Worm (Caenorhabditis elegans) whole organism, young adult: ENCODE data around the gene T13F2.2.

Source experiments
- B0019.2 ChIP-seq: fragments of 200-800 bp; sonication (Bioruptor generic); conservative IDR thresholded peaks from 2 replicates; pipeline ENCODE4 v1.3.6; 2022; ENCODE audit warnings: missing genetic modification reagents, missing genetic modification characterization, missing compliant biosample characterization
- C06A6.2 ChIP-seq: fragments of 200-800 bp; sonication (Bioruptor generic); conservative IDR thresholded peaks from 2 replicates; pipeline ENCODE4 v1.3.6; 2022; ENCODE audit warnings: missing genetic modification characterization, missing compliant biosample characterization
- F23B12.7 ChIP-seq: sonication (generic microtip); optimal IDR thresholded peaks from 2 replicates; lab custom pipeline; 2017; ENCODE audit warnings: missing genetic modification characterization, mild to moderate bottlenecking, missing compliant biosample characterization, antibody characterized with exemption, moderate library complexity; ENCODE audit not compliant: insufficient read depth
- F39B2.1 ChIP-seq: fragments of 200-800 bp; sonication (Bioruptor generic); IDR thresholded peaks from 2 replicates; pipeline ENCODE4 v1.3.6; 2022; ENCODE audit warnings: missing genetic modification reagents, missing genetic modification characterization, missing compliant biosample characterization
- F49E8.2 ChIP-seq: sonication (generic microtip); optimal IDR thresholded peaks from 3 replicates; lab custom pipeline; 2017; ENCODE audit warnings: missing genetic modification characterization, mild to moderate bottlenecking, missing compliant biosample characterization, antibody characterized with exemption, moderate library complexity; ENCODE audit not compliant: insufficient read depth
- F57A8.1 ChIP-seq: fragments of 200-800 bp; sonication (Bioruptor generic); optimal IDR thresholded peaks from 2 replicates; lab custom pipeline; 2018; ENCODE audit warnings: mild to moderate bottlenecking, missing genetic modification characterization, moderate library complexity, missing compliant biosample characterization
- T07F8.4 ChIP-seq: sonication (generic microtip); optimal IDR thresholded peaks from 2 replicates; lab custom pipeline; 2016; ENCODE audit warnings: mild to moderate bottlenecking, missing genetic modification characterization, moderate library complexity, missing compliant biosample characterization
- T26A5.8 ChIP-seq: sonication (generic microtip); optimal IDR thresholded peaks from 2 replicates; lab custom pipeline; 2016; ENCODE audit warnings: missing genetic modification characterization, missing compliant biosample characterization
- Y67H2A.10 ChIP-seq: fragments of 200-800 bp; sonication (Bioruptor generic); conservative IDR thresholded peaks from 2 replicates; pipeline ENCODE4 v1.3.6; 2022; ENCODE audit warnings: missing genetic modification reagents, missing genetic modification characterization, missing compliant biosample characterization
- ZK185.1 ChIP-seq: sonication (generic microtip); optimal IDR thresholded peaks from 2 replicates; lab custom pipeline; 2016; ENCODE audit warnings: mild to moderate bottlenecking, missing genetic modification characterization, missing compliant biosample characterization; ENCODE audit not compliant: poor library complexity, severe bottlenecking
- ama-1 ChIP-seq, 3 experiments: fragments of 150-350 bp in 1 of 3; sonication (generic microtip) in 2 of 3; optimal IDR thresholded peaks; 2 replicates each; lab custom pipeline; 2014 to 2018; ENCODE audit warnings: missing biosample characterization in 2 of 3, missing genetic modification characterization in 2 of 3, missing genetic modification reagents in 2 of 3
- atf-7 ChIP-seq: sonication (generic microtip); optimal IDR thresholded peaks from 2 replicates; lab custom pipeline; 2017; ENCODE audit warnings: mild to moderate bottlenecking, missing genetic modification characterization, missing compliant biosample characterization
- cebp-1 ChIP-seq, 2 experiments: fragments of 200-800 bp in 1 of 2; sonication (Bioruptor generic) in 1 of 2; sonication (generic microtip) in 1 of 2; IDR thresholded peaks in 1 of 2; optimal IDR thresholded peaks in 1 of 2; 2 replicates each; pipeline versions ENCODE4 v1.3.6 to Lab custom; 2017 to 2022; ENCODE audit warnings: missing compliant biosample characterization in 2 of 2, missing genetic modification characterization in 2 of 2, mild to moderate bottlenecking in 1 of 2, missing genetic modification reagents in 1 of 2, moderate library complexity in 1 of 2
- ceh-100 ChIP-seq: fragments of 200-800 bp; sonication (Bioruptor generic); IDR thresholded peaks from 2 replicates; pipeline ENCODE4 v1.3.6; 2022; ENCODE audit warnings: missing genetic modification reagents, missing genetic modification characterization, missing compliant biosample characterization
- ceh-27 ChIP-seq: fragments of 200-800 bp; sonication (Bioruptor generic); optimal IDR thresholded peaks from 2 replicates; lab custom pipeline; 2018; ENCODE audit warnings: mild to moderate bottlenecking, missing genetic modification characterization, moderate library complexity, missing compliant biosample characterization
- ceh-91 ChIP-seq: fragments of 200-800 bp; sonication (Bioruptor generic); IDR thresholded peaks from 2 replicates; pipeline ENCODE4 v1.3.6; 2022; ENCODE audit warnings: missing genetic modification reagents, missing genetic modification characterization, missing compliant biosample characterization
- fkh-3 ChIP-seq: sonication (generic microtip); optimal IDR thresholded peaks from 2 replicates; lab custom pipeline; 2016; ENCODE audit warnings: mild to moderate bottlenecking, missing genetic modification characterization, missing compliant biosample characterization
- hmg-1.2 ChIP-seq: fragments of 200-800 bp; sonication (Bioruptor generic); IDR thresholded peaks from 2 replicates; pipeline ENCODE4 v1.3.6; 2022; ENCODE audit warnings: missing genetic modification reagents, missing genetic modification characterization, missing compliant biosample characterization
- hsf-1 ChIP-seq: fragments of 200-800 bp; sonication (Bioruptor generic); IDR thresholded peaks from 2 replicates; pipeline ENCODE4 v1.3.6; 2022; ENCODE audit warnings: missing genetic modification reagents, missing genetic modification characterization, missing compliant biosample characterization
- let-526 ChIP-seq: fragments of 200-800 bp; sonication (Bioruptor generic); IDR thresholded peaks from 2 replicates; pipeline ENCODE4 v1.3.6; 2022; ENCODE audit warnings: missing genetic modification reagents, missing genetic modification characterization, missing compliant biosample characterization
- madf-10 ChIP-seq: sonication (generic microtip); optimal IDR thresholded peaks from 2 replicates; lab custom pipeline; 2016; ENCODE audit warnings: mild to moderate bottlenecking, missing genetic modification characterization, missing compliant biosample characterization
- mes-4 ChIP-seq: sonication (generic microtip); optimal IDR thresholded peaks from 2 replicates; lab custom pipeline; 2016; ENCODE audit warnings: missing genotype, missing genetic modification characterization, missing compliant biosample characterization
- mxl-1 ChIP-seq: sonication (generic microtip); optimal IDR thresholded peaks from 2 replicates; lab custom pipeline; 2016; ENCODE audit warnings: missing genetic modification characterization, missing compliant biosample characterization
- nfya-1 ChIP-seq: sonication (generic microtip); optimal IDR thresholded peaks from 2 replicates; lab custom pipeline; 2017; ENCODE audit warnings: antibody characterized with exemption, missing compliant biosample characterization, missing genetic modification characterization, borderline replicate concordance; ENCODE audit not compliant: insufficient read depth
- nhr-179 ChIP-seq: sonication (generic microtip); optimal IDR thresholded peaks from 2 replicates; lab custom pipeline; 2016; ENCODE audit warnings: mild to moderate bottlenecking, missing genetic modification characterization, missing compliant biosample characterization
- nhr-80 ChIP-seq: sonication (generic microtip); optimal IDR thresholded peaks from 2 replicates; lab custom pipeline; 2016; ENCODE audit warnings: missing genetic modification characterization, missing compliant biosample characterization
- pbrm-1 ChIP-seq: fragments of 200-800 bp; sonication (Bioruptor generic); IDR thresholded peaks from 2 replicates; pipeline ENCODE4 v1.3.6; 2022; ENCODE audit warnings: missing genetic modification reagents, missing genetic modification characterization, missing compliant biosample characterization
- rcor-1 ChIP-seq: fragments of 200-800 bp; sonication (Bioruptor generic); IDR thresholded peaks from 2 replicates; pipeline ENCODE4 v1.3.6; 2022; ENCODE audit warnings: missing genetic modification reagents, missing genetic modification characterization, missing compliant biosample characterization
- rec-8 ChIP-seq, 2 experiments: sonication (generic microtip); optimal IDR thresholded peaks; 2 replicates each; lab custom pipeline; 2016; ENCODE audit warnings: mild to moderate bottlenecking in 2 of 2, missing genetic modification characterization in 2 of 2, missing genetic modification reagents in 2 of 2, missing genotype in 2 of 2, missing biosample characterization in 1 of 2, missing compliant biosample characterization in 1 of 2, moderate library complexity in 1 of 2
- snpc-4 ChIP-seq, 5 experiments: fragments of 150-350 bp in 1 of 5; sonication (generic microtip) in 4 of 5; optimal IDR thresholded peaks; 2 replicates each; lab custom pipeline; 2014 to 2018; ENCODE audit warnings: missing genetic modification characterization in 5 of 5, missing biosample characterization in 3 of 5, antibody characterized with exemption in 2 of 5, mild to moderate bottlenecking in 2 of 5, missing compliant biosample characterization in 2 of 5, missing genotype in 2 of 5, moderate library complexity in 2 of 5, missing genetic modification reagents in 1 of 5
- somi-1 ChIP-seq: fragments of 200-800 bp; sonication (Bioruptor generic); optimal IDR thresholded peaks from 2 replicates; lab custom pipeline; 2018; ENCODE audit warnings: mild to moderate bottlenecking, missing genetic modification characterization, missing compliant biosample characterization
- sptf-2 ChIP-seq: fragments of 200-800 bp; sonication (Bioruptor generic); optimal IDR thresholded peaks from 2 replicates; lab custom pipeline; 2018; ENCODE audit warnings: mild to moderate bottlenecking, missing genetic modification characterization, missing compliant biosample characterization
- unc-130 ChIP-seq: sonication (generic microtip); optimal IDR thresholded peaks from 2 replicates; lab custom pipeline; 2016; ENCODE audit warnings: missing genetic modification reagents, missing genetic modification characterization, missing compliant biosample characterization
- zim-3 ChIP-seq: sonication (generic microtip); optimal IDR thresholded peaks from 2 replicates; lab custom pipeline; 2017; ENCODE audit warnings: mild to moderate bottlenecking, missing genetic modification characterization, moderate library complexity, missing compliant biosample characterization
- ztf-22 ChIP-seq: fragments of 200-800 bp; sonication (Bioruptor generic); optimal IDR thresholded peaks from 2 replicates; lab custom pipeline; 2018; ENCODE audit warnings: mild to moderate bottlenecking, missing genetic modification characterization, moderate library complexity, missing compliant biosample characterization
- ztf-25 ChIP-seq: fragments of 200-800 bp; sonication (Bioruptor generic); IDR thresholded peaks from 2 replicates; pipeline ENCODE4 v1.3.6; 2022; ENCODE audit warnings: missing genetic modification reagents, missing genetic modification characterization, missing compliant biosample characterization

Gene T13F2.2

ce11 chrIV:9762667-9763173 is 34.4 kb downstream of the T13F2.2 start:
- TF ChIP-seq rcor-1: no peak
- TF ChIP-seq ama-1 (optimal IDR thresholded peaks at IDR 0.05; lab: Kevin White, UChicago): no peak
- no peak for TF ChIP-seq ama-1 (GFP tag; optimal IDR thresholded peaks at IDR 0.05; lab: Kevin White, UChicago)
- TF ChIP-seq unc-130 (GFP tag; lab: Kevin White, UChicago): no peak
- peak; percentile 12 for TF ChIP-seq nhr-80 (tag; lab: Kevin White, UChicago)
- no peak for TF ChIP-seq B0019.2
- no peak for TF ChIP-seq fkh-3
- TF ChIP-seq F39B2.1 (GFP tag; lab: Robert Waterston, UW): no peak
- no peak for TF ChIP-seq let-526 (GFP tag; lab: Robert Waterston, UW)

DNA sequence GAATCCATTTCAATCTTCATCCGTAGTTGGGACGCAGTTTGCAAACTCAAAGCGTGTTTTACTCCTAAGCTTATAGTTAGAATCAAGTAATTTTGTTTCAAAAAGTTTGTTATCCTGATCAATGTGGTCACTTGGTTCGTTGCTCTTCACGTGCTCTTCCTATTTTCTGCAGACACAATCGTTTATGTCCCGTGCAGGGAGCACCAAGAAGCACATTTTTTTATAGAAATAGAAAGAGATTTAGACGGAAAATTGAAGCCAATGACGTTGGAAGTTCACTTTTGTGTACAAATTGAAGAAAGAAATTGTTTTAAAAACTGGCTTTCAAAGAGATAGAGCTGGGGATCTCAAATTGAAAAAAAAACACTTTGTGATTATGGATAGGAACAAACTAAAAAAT is 35.4 kb downstream of the T13F2.2 start:
- TF ChIP-seq C06A6.2 (no peak), ztf-25 (GFP tag; lab: Robert Waterston, UW) (no peak)

ce11 chrIV:9757425-9757740 is 39.8 kb downstream of the T13F2.2 start, which contains the start of gene nhr-97:
Gene nhr-97, plus strand, starts transcription at chrIV:9757641.
- TF ChIP-seq cebp-1 (GFP tag; IDR thresholded peaks at IDR 0.05; lab: Robert Waterston, UW) (no peak), cebp-1 (tag; optimal IDR thresholded peaks at IDR 0.05; lab: Kevin White, UChicago) (no peak), rcor-1 (no peak)

ce11 chrIV:9756647-9757424 is 40.3 kb downstream of the T13F2.2 start:
- TF ChIP-seq pbrm-1: no peak
- TF ChIP-seq nfya-1 (tag; lab: Kevin White, UChicago): no peak
- TF ChIP-seq snpc-4 (GFP tag; optimal IDR thresholded peaks at IDR 0.05; lab: Kevin White, UChicago): no peak
- peak in 1 of 4 experiments; percentile 13 for TF ChIP-seq snpc-4 (tag; optimal IDR thresholded peaks at IDR 0.05; lab: Kevin White, UChicago)
- peak; percentile 81 for TF ChIP-seq nhr-80 (tag; lab: Kevin White, UChicago)
- TF ChIP-seq hmg-1.2 (GFP tag; lab: Robert Waterston, UW): peak; percentile 67; the same call in 1 of the 2 replicates
- TF ChIP-seq mes-4: no peak
- TF ChIP-seq F57A8.1 (GFP tag; lab: Kevin White, UChicago): no peak
- TF ChIP-seq, all 124 proteins: peak for 3

- no peak for TF ChIP-seq mxl-1 (tag; lab: Kevin White, UChicago)
- TF ChIP-seq nhr-179 (tag; lab: Kevin White, UChicago): no peak
- no peak for TF ChIP-seq Y67H2A.10
- no peak for TF ChIP-seq F23B12.7 (tag; lab: Kevin White, UChicago)
- no peak for TF ChIP-seq T26A5.8 (tag; lab: Kevin White, UChicago)
- no peak for TF ChIP-seq hsf-1 (GFP tag; lab: Robert Waterston, UW)
- TF ChIP-seq unc-130 (GFP tag; lab: Kevin White, UChicago): no peak
- TF ChIP-seq ZK185.1: no peak
- no peak for TF ChIP-seq F49E8.2
These were observed 41.4 kb downstream of the T13F2.2 start for ce11 chrIV:9755713-9756112.

- TF ChIP-seq T07F8.4 (tag; lab: Kevin White, UChicago): no peak
- TF ChIP-seq ceh-100 (GFP tag; lab: Robert Waterston, UW): no peak
- no peak for TF ChIP-seq sptf-2 (GFP tag; lab: Kevin White, UChicago)
- no peak for TF ChIP-seq rec-8 (tag; optimal IDR thresholded peaks at IDR 0.05; lab: Kevin White, UChicago)
- TF ChIP-seq ztf-22 (GFP tag; lab: Kevin White, UChicago): no peak
- no peak for TF ChIP-seq atf-7 (tag; lab: Kevin White, UChicago)
- TF ChIP-seq nhr-179 (tag; lab: Kevin White, UChicago): no peak
- TF ChIP-seq ceh-91: no peak
- TF ChIP-seq zim-3 (tag; lab: Kevin White, UChicago): no peak
- TF ChIP-seq madf-10 (tag; lab: Kevin White, UChicago): no peak
- no peak for TF ChIP-seq F57A8.1 (GFP tag; lab: Kevin White, UChicago)
- TF ChIP-seq somi-1 (GFP tag; lab: Kevin White, UChicago): no peak
- no peak for TF ChIP-seq ceh-27
These were observed 48.8 kb downstream of the T13F2.2 start, which contains the start of gene C28D4.8 for ce11 chrIV:9748342-9748741. Gene C28D4.8, minus strand, starts transcription at chrIV:9748442.
